Worm (Caenorhabditis elegans): ENCODE measurements around the gene ugt-62.

The ugt-62 gene

DNA sequence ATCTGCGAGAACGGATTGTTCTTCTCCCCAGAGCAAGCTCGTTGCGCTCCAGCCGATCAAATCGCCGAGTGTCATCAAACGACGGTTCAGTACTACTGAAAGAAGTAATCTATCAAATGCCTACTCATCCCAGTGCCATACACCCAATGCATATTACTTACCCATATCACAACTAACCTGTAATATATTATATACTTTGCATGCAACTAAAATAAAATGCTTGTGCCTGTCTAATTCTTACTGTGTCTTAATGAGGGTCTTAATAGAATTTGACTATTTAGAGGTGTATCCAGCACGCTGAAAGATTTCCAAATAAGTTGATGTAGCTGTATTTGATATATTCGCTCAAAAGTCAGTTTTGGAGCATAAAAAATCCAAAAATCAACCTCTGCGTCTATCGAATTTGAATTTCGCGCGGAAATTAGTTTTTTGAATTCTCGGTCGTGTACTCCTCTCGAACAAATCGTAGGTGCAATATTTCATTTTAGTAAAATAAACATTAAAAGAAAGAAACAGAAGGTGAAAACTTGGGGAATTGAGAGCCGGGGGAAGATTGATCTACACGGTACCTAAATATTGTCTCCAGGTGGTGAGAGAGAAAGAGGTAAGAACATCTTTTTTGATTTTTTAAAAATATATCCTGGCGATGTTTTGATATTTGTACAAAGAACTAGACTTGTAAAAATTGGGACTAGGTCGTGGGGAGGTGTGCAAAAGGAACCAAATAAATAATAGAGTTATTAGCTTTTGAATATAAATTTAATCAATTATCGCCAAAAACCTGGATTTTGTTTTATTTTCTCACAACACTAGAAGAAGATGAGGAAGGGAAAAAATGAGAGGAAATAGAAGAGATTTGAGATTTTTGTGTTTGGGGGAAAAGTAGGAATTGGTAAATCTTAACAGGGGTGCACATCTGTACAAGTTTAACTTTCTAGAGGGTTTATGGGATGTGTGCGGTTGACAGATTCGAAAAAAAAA, 49.0 kb downstream of the ugt-62 start:
- TF ChIP-seq tra-4 (tag; optimal IDR thresholded peaks at IDR 0.05) (no peak), ceh-13 (GFP tag; optimal IDR thresholded peaks at IDR 0.05) (no peak), pes-1 (GFP tag; IDR thresholded peaks at IDR 0.05) (0 out of 2 replicates have a peak, but pooled peaks have one; percentile 43), hnd-1 (tag; optimal IDR thresholded peaks at IDR 0.05) (no peak), hmbx-1 (tag; optimal IDR thresholded peaks at IDR 0.05) (no peak), hmg-4 (GFP tag; optimal IDR thresholded peaks at IDR 0.05) (no peak), tbx-37 (GFP tag; conservative IDR thresholded peaks at IDR 0.05) (no peak), scrt-1 (GFP tag; IDR thresholded peaks at IDR 0.05) (0 out of 2 replicates have a peak, but pooled peaks have one; percentile 42), F13C5.2 (tag; optimal IDR thresholded peaks at IDR 0.05) (no peak), ama-1 (optimal IDR thresholded peaks at IDR 0.05) (no peak)

DNA sequence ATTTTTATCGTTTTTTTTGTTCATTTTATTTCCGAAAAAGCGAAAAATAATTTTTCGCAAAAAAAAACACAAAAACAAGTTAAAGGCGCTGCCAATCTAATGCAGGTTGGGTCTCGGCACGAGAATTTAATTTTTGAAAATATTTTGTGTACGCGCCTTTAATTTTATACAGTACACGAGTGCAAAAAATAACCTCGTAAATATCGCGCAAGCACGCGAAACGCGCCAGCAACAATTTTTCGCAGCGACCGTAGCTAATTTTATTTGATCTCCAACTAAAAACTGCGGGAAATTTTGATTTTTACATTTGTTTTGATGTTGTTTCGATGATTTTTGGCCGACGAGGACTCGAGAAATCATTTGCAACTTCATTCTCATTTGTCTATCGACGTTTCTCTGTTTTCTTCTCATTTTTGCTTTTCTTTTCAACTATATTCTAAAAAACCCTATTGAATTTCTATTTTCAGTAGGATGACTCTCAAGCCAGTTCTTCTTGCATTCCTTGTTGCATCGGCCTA, 51.5 kb downstream of the ugt-62 start, which contains the start of gene cpg-1:
Gene cpg-1 (plus strand): TSS at position 468 of the 518 bp plus-strand sequence.
- TF ChIP-seq sea-1 (GFP tag; conservative IDR thresholded peaks at IDR 0.05) (no peak), tbx-37 (GFP tag; conservative IDR thresholded peaks at IDR 0.05) (no peak), ceh-13 (GFP tag; optimal IDR thresholded peaks at IDR 0.05) (no peak), aly-1 (tag; optimal IDR thresholded peaks at IDR 0.05) (no peak), tra-4 (tag; optimal IDR thresholded peaks at IDR 0.05) (no peak), tbx-11 (GFP tag; IDR thresholded peaks at IDR 0.05) (no peak)
